Worm (Caenorhabditis elegans) whole organism, dauer: ENCODE data around the gene F13H8.5.

Source experiments
- unc-62 ChIP-seq: sonication (generic microtip); optimal IDR thresholded peaks from 2 replicates; lab custom pipeline; 2017; ENCODE audit warnings: missing biosample characterization, missing genetic modification reagents, missing genetic modification characterization

Gene F13H8.5

ce11 chrII:6256024-6256423 is at the start of gene F13H8.5:
Gene F13H8.5, minus strand, starts transcription at chrII:6256124.
- TF ChIP-seq unc-62 (GFP tag; lab: Kevin White, UChicago): no peak

- TF ChIP-seq unc-62 (GFP tag; lab: Kevin White, UChicago): no peak
These were observed 47.4 kb upstream of the F13H8.5 start, which contains the start of gene C29F5.1 for ce11 chrII:6303209-6303740. Gene C29F5.1, plus strand, starts transcription at chrII:6303525.

ce11 chrII:6294261-6294660 is 38.3 kb upstream of the F13H8.5 start, which contains the start of gene mps-1:
Gene mps-1, minus strand, starts transcription at chrII:6294361.
- no peak for TF ChIP-seq unc-62 (GFP tag; lab: Kevin White, UChicago)

ce11 chrII:6292527-6292926 is 36.6 kb upstream of the F13H8.5 start, which contains the start of gene nyn-3:
Gene nyn-3, minus strand, starts transcription at chrII:6292627.
- no peak for TF ChIP-seq unc-62 (GFP tag; lab: Kevin White, UChicago)

ce11 chrII:6290047-6290582 is 34.2 kb upstream of the F13H8.5 start, which contains the start of gene upb-1:
Gene upb-1, minus strand, starts transcription at chrII:6290097.
- TF ChIP-seq unc-62 (GFP tag; lab: Kevin White, UChicago): no peak

- no peak for TF ChIP-seq unc-62 (GFP tag; lab: Kevin White, UChicago)
These were observed 32.2 kb upstream of the F13H8.5 start for ce11 chrII:6288104-6288503.

- no peak for TF ChIP-seq unc-62 (GFP tag; lab: Kevin White, UChicago)
These were observed 30.9 kb upstream of the F13H8.5 start, which contains the start of gene F13H8.6 for ce11 chrII:6286865-6287264. Gene F13H8.6, minus strand, starts transcription at chrII:6286965.

ce11 chrII:6283074-6283473 is 27.1 kb upstream of the F13H8.5 start, which contains the start of gene F13H8.1:
Gene F13H8.1, plus strand, starts transcription at chrII:6283384.
- no peak for TF ChIP-seq unc-62 (GFP tag; lab: Kevin White, UChicago)

ce11 chrII:6281903-6282302 is 26.0 kb upstream of the F13H8.5 start:
- no peak for TF ChIP-seq unc-62 (GFP tag; lab: Kevin White, UChicago)

DNA sequence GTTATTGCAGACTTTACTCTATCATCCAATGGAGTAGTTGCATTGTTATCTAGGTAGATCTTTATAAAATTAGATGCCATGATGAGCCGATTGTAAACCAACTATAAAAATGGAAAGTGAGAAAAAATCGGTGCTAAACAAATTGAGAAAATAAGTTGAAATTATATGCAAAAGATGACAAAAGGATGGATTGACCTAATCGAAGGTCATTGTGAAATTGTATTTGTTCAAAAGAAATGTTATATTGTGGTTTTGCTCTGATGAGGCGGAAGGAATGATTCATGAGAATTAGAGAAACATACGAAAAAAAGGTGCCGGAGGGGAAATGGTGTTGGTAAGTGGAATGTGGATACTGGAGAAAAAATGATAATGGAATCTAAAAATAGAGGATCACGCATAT is 25.1 kb upstream of the F13H8.5 start, which contains the start of gene scly-1:
Gene scly-1, minus strand, starts transcription at position 101 of the 400 bp plus-strand sequence.
- no peak for TF ChIP-seq unc-62 (GFP tag; lab: Kevin White, UChicago)

DNA sequence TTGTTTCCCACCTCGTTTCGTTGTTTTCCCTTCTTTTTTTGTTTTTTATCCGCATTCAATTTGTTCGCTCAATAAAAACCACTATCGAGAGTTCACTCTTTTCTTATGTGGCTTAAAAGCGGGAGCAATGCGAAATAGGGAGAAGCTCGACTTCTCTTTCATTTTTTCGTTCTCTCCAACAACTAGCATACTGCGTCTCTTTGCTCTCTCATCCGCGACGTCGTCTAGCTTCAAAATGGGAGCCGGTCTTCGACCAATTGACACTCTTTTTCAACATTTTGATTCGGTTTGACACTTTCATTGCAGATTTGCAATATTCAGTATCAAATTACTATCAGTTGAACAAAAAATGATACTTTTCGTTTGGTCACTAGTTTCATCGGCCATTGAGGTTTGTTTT is 18.0 kb upstream of the F13H8.5 start, which contains the start of gene bpl-1:
Gene bpl-1, plus strand, starts transcription at position 301 of the 400 bp plus-strand sequence.
- TF ChIP-seq unc-62 (GFP tag; lab: Kevin White, UChicago): no peak

ce11 chrII:6269805-6270414 is 14.0 kb upstream of the F13H8.5 start, which contains the start of gene F13H8.2:
Gene F13H8.2, plus strand, starts transcription at chrII:6270364.
- TF ChIP-seq unc-62 (GFP tag; lab: Kevin White, UChicago): no peak

- no peak for TF ChIP-seq unc-62 (GFP tag; lab: Kevin White, UChicago)
These were observed 12.1 kb upstream of the F13H8.5 start, which contains the start of gene F13H8.8 for ce11 chrII:6267983-6268382. Gene F13H8.8, minus strand, starts transcription at chrII:6268083.

- TF ChIP-seq unc-62 (GFP tag; lab: Kevin White, UChicago): no peak
These were observed 7.8 kb upstream of the F13H8.5 start, which contains the start of gene F13H8.3 for ce11 chrII:6263685-6264084. Gene F13H8.3, plus strand, starts transcription at chrII:6263985.

- TF ChIP-seq unc-62 (GFP tag; lab: Kevin White, UChicago): no peak
These were observed 6.3 kb upstream of the F13H8.5 start, which contains the start of gene F13H8.12 for ce11 chrII:6262222-6262621. Gene F13H8.12, plus strand, starts transcription at chrII:6262522.

- no peak for TF ChIP-seq unc-62 (GFP tag; lab: Kevin White, UChicago)
These were observed 4.8 kb upstream of the F13H8.5 start, which contains the start of gene nmgp-1 for ce11 chrII:6260684-6261083. Gene nmgp-1, plus strand, starts transcription at chrII:6260857.
